Fruit fly (Drosophila melanogaster) whole organism, embryonic: ENCODE data around the gene Cpr67Fa2.
A peak's percentile ranks its signal among the peaks of the same experiment; 100 is the strongest.

Experiments
- B-H2 ChIP-seq: fragments of 200-800 bp; sonication (Bioruptor generic); optimal IDR thresholded peaks from 2 replicates; lab custom pipeline; 2018; ENCODE audit warnings: missing biosample characterization, mild to moderate bottlenecking, missing genetic modification characterization
- BtbVII ChIP-seq: fragments of 200-800 bp; sonication (Bioruptor generic); optimal IDR thresholded peaks from 3 replicates; lab custom pipeline; 2017; ENCODE audit warnings: missing biosample characterization, mild to moderate bottlenecking, missing genetic modification characterization
- CG10321 ChIP-seq: fragments of 200-800 bp; sonication (Bioruptor generic); IDR thresholded peaks from 2 replicates; pipeline ENCODE4 v1.3.6; 2022; ENCODE audit warnings: missing biosample characterization, missing genetic modification characterization
- CG11456 ChIP-seq: fragments of 200-800 bp; sonication (Bioruptor generic); IDR thresholded peaks from 3 replicates; pipeline ENCODE4 v1.3.6; 2022; ENCODE audit warnings: missing biosample characterization, missing genetic modification characterization
- CG11695 ChIP-seq: fragments of 200-800 bp; sonication (Bioruptor generic); IDR thresholded peaks from 3 replicates; pipeline ENCODE4 v1.3.6; 2022; ENCODE audit warnings: missing biosample characterization, missing genetic modification characterization
- CG12942 ChIP-seq: fragments of 200-800 bp; sonication (Bioruptor generic); optimal IDR thresholded peaks from 3 replicates; lab custom pipeline; 2016; ENCODE audit warnings: missing biosample characterization, missing genetic modification characterization
- CG13424 ChIP-seq: fragments of 200-800 bp; sonication (Bioruptor generic); optimal IDR thresholded peaks from 2 replicates; lab custom pipeline; 2019; ENCODE audit warnings: missing biosample characterization, mild to moderate bottlenecking, missing genetic modification characterization, moderate library complexity
- CG13894 ChIP-seq: fragments of 200-800 bp; sonication (Bioruptor generic); optimal IDR thresholded peaks from 3 replicates; lab custom pipeline; 2018; ENCODE audit warnings: missing biosample characterization, mild to moderate bottlenecking, missing genetic modification characterization, moderate library complexity
- CG17328 ChIP-seq: fragments of 200-800 bp; sonication (Bioruptor generic); IDR thresholded peaks from 2 replicates; pipeline ENCODE4 v1.3.6; 2022; ENCODE audit warnings: missing biosample characterization, missing genetic modification characterization
- CG17802 ChIP-seq: fragments of 200-800 bp; sonication (Bioruptor generic); optimal IDR thresholded peaks from 2 replicates; lab custom pipeline; 2018; ENCODE audit warnings: missing biosample characterization, mild to moderate bottlenecking, missing genetic modification characterization, moderate library complexity
- CG17912 ChIP-seq: fragments of 200-800 bp; sonication (Bioruptor generic); optimal IDR thresholded peaks from 2 replicates; lab custom pipeline; 2018; ENCODE audit warnings: missing biosample characterization, mild to moderate bottlenecking, missing genetic modification characterization
- CG18599 ChIP-seq: fragments of 200-800 bp; sonication (Bioruptor generic); optimal IDR thresholded peaks from 3 replicates; lab custom pipeline; 2017; ENCODE audit warnings: missing biosample characterization, missing genetic modification characterization, mild to moderate bottlenecking, moderate library complexity, missing genetic modification reagents
- CG18619 ChIP-seq: fragments of 200-800 bp; sonication (Bioruptor generic); optimal IDR thresholded peaks from 3 replicates; lab custom pipeline; 2017; ENCODE audit warnings: missing biosample characterization, mild to moderate bottlenecking, missing genetic modification characterization
- CG31441 ChIP-seq: fragments of 200-800 bp; sonication (Bioruptor generic); IDR thresholded peaks from 2 replicates; pipeline ENCODE4 v1.3.6; 2022; ENCODE audit warnings: missing biosample characterization, missing genetic modification characterization
- CG3847 ChIP-seq: fragments of 200-800 bp; sonication (Bioruptor generic); IDR thresholded peaks from 2 replicates; pipeline ENCODE4 v1.3.6; 2022; ENCODE audit warnings: missing biosample characterization, missing genetic modification characterization
- CG3995 ChIP-seq: fragments of 200-800 bp; sonication (Bioruptor generic); optimal IDR thresholded peaks from 3 replicates; lab custom pipeline; 2016; ENCODE audit warnings: missing biosample characterization, missing genetic modification characterization
- CG4404 ChIP-seq: fragments of 200-800 bp; sonication (Bioruptor generic); IDR thresholded peaks from 2 replicates; pipeline ENCODE4 v1.3.6; 2022; ENCODE audit warnings: missing biosample characterization, missing genetic modification characterization
- CG6175 ChIP-seq: fragments of 200-800 bp; sonication (Bioruptor generic); IDR thresholded peaks from 3 replicates; pipeline ENCODE4 v1.3.6; 2022; ENCODE audit warnings: missing biosample characterization, missing genetic modification characterization
- CG6689 ChIP-seq: fragments of 200-800 bp; sonication (Bioruptor generic); IDR thresholded peaks from 2 replicates; pipeline ENCODE4 v1.3.6; 2022; ENCODE audit warnings: missing biosample characterization, missing genetic modification characterization
- CG6765 ChIP-seq: fragments of 200-800 bp; sonication (Bioruptor generic); optimal IDR thresholded peaks from 3 replicates; lab custom pipeline; 2017; ENCODE audit warnings: missing biosample characterization, mild to moderate bottlenecking, missing genetic modification characterization
- CG7556 ChIP-seq: fragments of 200-800 bp; sonication (Bioruptor generic); optimal IDR thresholded peaks from 2 replicates; lab custom pipeline; 2017; ENCODE audit warnings: missing biosample characterization, mild to moderate bottlenecking, missing genetic modification characterization
- CG8944 ChIP-seq: fragments of 200-800 bp; sonication (Bioruptor generic); optimal IDR thresholded peaks from 3 replicates; lab custom pipeline; 2016; ENCODE audit warnings: missing biosample characterization, missing genetic modification characterization
- CG9727 ChIP-seq: fragments of 200-800 bp; sonication (Bioruptor generic); optimal IDR thresholded peaks from 3 replicates; lab custom pipeline; 2017; ENCODE audit warnings: missing biosample characterization, mild to moderate bottlenecking, missing genetic modification characterization
- Dip2 ChIP-seq: fragments of 200-800 bp; sonication (Bioruptor generic); IDR thresholded peaks from 2 replicates; pipeline ENCODE4 v1.3.6; 2022; ENCODE audit warnings: missing biosample characterization, missing genetic modification characterization
- Ets65A ChIP-seq: fragments of 200-800 bp; sonication (Bioruptor generic); peaks from one replicate; lab custom pipeline; 2016; ENCODE audit warnings: missing biosample characterization, missing genetic modification characterization
- Fer1 ChIP-seq: fragments of 200-800 bp; sonication (Bioruptor generic); optimal IDR thresholded peaks from 2 replicates; lab custom pipeline; 2017; ENCODE audit warnings: missing biosample characterization, mild to moderate bottlenecking, missing genetic modification characterization
- Gsc ChIP-seq: fragments of 200-800 bp; sonication (Bioruptor generic); IDR thresholded peaks from 2 replicates; pipeline ENCODE4 v1.3.6; 2022; ENCODE audit warnings: missing biosample characterization, missing genetic modification characterization
- Hand ChIP-seq: fragments of 200-800 bp; sonication (Bioruptor generic); optimal IDR thresholded peaks from 2 replicates; lab custom pipeline; 2017; ENCODE audit warnings: mild to moderate bottlenecking, missing biosample characterization, missing genetic modification reagents, missing genetic modification characterization
- Mad ChIP-seq: fragments of 200-800 bp; sonication (Bioruptor generic); optimal IDR thresholded peaks from 2 replicates; lab custom pipeline; 2016; ENCODE audit warnings: missing biosample characterization, missing genetic modification characterization
- Med ChIP-seq: fragments of 200-800 bp; sonication (Bioruptor generic); peaks from one replicate; lab custom pipeline; 2016; ENCODE audit warnings: missing biosample characterization, missing genetic modification characterization, mild to moderate bottlenecking, inconsistent platforms, moderate library complexity
- Meics ChIP-seq: fragments of 200-800 bp; sonication (Bioruptor generic); optimal IDR thresholded peaks from 2 replicates; lab custom pipeline; 2017; ENCODE audit warnings: missing biosample characterization, mild to moderate bottlenecking, missing genetic modification characterization
- Oli ChIP-seq: fragments of 200-800 bp; sonication (Bioruptor generic); optimal IDR thresholded peaks from 2 replicates; lab custom pipeline; 2018; ENCODE audit warnings: missing biosample characterization, mild to moderate bottlenecking, missing genetic modification characterization, moderate library complexity
- Ravus ChIP-seq: fragments of 200-800 bp; sonication (Bioruptor generic); IDR thresholded peaks from 2 replicates; pipeline ENCODE4 v1.3.6; 2022; ENCODE audit warnings: missing biosample characterization, missing genetic modification characterization
- Sox100B ChIP-seq: fragments of 200-800 bp; sonication (Bioruptor generic); optimal IDR thresholded peaks from 3 replicates; lab custom pipeline; 2018; ENCODE audit warnings: missing biosample characterization, mild to moderate bottlenecking, missing genetic modification characterization
- Ssrp ChIP-seq: fragments of 200-800 bp; sonication (Bioruptor generic); optimal IDR thresholded peaks from 2 replicates; lab custom pipeline; 2018; ENCODE audit warnings: missing biosample characterization, mild to moderate bottlenecking, missing genetic modification characterization, moderate library complexity
- bsh ChIP-seq, 2 experiments: fragments of 200-800 bp; sonication (Bioruptor generic); optimal IDR thresholded peaks; 2 replicates each; lab custom pipeline; 2017 to 2018; ENCODE audit warnings: mild to moderate bottlenecking in 2 of 2, missing biosample characterization in 2 of 2, missing genetic modification characterization in 2 of 2, moderate library complexity in 1 of 2
- cas ChIP-seq: fragments of 200-800 bp; sonication (Bioruptor generic); IDR thresholded peaks from 2 replicates; pipeline ENCODE4 v1.3.6; 2022; ENCODE audit warnings: missing biosample characterization, missing genetic modification characterization
- eyg ChIP-seq: fragments of 200-800 bp; sonication (Bioruptor generic); optimal IDR thresholded peaks from 3 replicates; lab custom pipeline; 2016; ENCODE audit warnings: missing biosample characterization, missing genetic modification characterization
- gcm ChIP-seq: fragments of 200-800 bp; sonication (Bioruptor generic); optimal IDR thresholded peaks from 2 replicates; lab custom pipeline; 2019; ENCODE audit warnings: missing biosample characterization, mild to moderate bottlenecking, missing genetic modification characterization, moderate library complexity
- hbn ChIP-seq: fragments of 200-800 bp; sonication (Bioruptor generic); IDR thresholded peaks from 2 replicates; pipeline ENCODE4 v1.3.6; 2022; ENCODE audit warnings: missing biosample characterization, missing genetic modification characterization; ENCODE audit not compliant: partially characterized antibody
- kay ChIP-seq: fragments of 200-800 bp; sonication (Bioruptor generic); optimal IDR thresholded peaks from 2 replicates; lab custom pipeline; 2016; ENCODE audit warnings: missing biosample characterization, missing genetic modification characterization
- lbe ChIP-seq: fragments of 200-800 bp; sonication (Bioruptor generic); optimal IDR thresholded peaks from 2 replicates; lab custom pipeline; 2016; ENCODE audit warnings: missing biosample characterization, mild to moderate bottlenecking, missing genetic modification characterization
- lola ChIP-seq, 3 experiments: fragments of >200 bp in 2 of 3; fragments of 200-800 bp in 1 of 3; sonication (Bioruptor generic) in 1 of 3; optimal IDR thresholded peaks; 2 replicates each; lab custom pipeline; 2017 to 2019; ENCODE audit warnings: missing biosample characterization in 3 of 3, missing genetic modification characterization in 3 of 3, mild to moderate bottlenecking in 1 of 3, moderate library complexity in 1 of 3
- nerfin-1 ChIP-seq: fragments of 200-800 bp; sonication (Bioruptor generic); optimal IDR thresholded peaks from 3 replicates; lab custom pipeline; 2019; ENCODE audit warnings: missing biosample characterization, mild to moderate bottlenecking, missing genetic modification characterization, moderate library complexity
- pb ChIP-seq: fragments of 200-800 bp; sonication (Bioruptor generic); optimal IDR thresholded peaks from 3 replicates; lab custom pipeline; 2016; ENCODE audit warnings: missing biosample characterization, missing genetic modification characterization
- phol ChIP-seq: fragments of 200-800 bp; sonication (Bioruptor generic); optimal IDR thresholded peaks from 3 replicates; lab custom pipeline; 2018; ENCODE audit warnings: missing biosample characterization, mild to moderate bottlenecking, missing genetic modification characterization, moderate library complexity
- pros ChIP-seq: fragments of 200-800 bp; sonication (Bioruptor generic); optimal IDR thresholded peaks from 3 replicates; lab custom pipeline; 2019; ENCODE audit warnings: missing biosample characterization, mild to moderate bottlenecking, missing genetic modification characterization, moderate library complexity
- pum ChIP-seq: fragments of 200-800 bp; sonication (Bioruptor generic); optimal IDR thresholded peaks from 2 replicates; lab custom pipeline; 2016; ENCODE audit warnings: missing biosample characterization, missing genetic modification characterization
- shn ChIP-seq: fragments of 200-800 bp; sonication (Bioruptor generic); optimal IDR thresholded peaks from 3 replicates; lab custom pipeline; 2016; ENCODE audit warnings: missing biosample characterization, missing genetic modification characterization
- usp ChIP-seq: fragments of >200 bp; optimal IDR thresholded peaks from 2 replicates; lab custom pipeline; 2017; ENCODE audit warnings: missing biosample characterization, missing genetic modification characterization
- zfh1 ChIP-seq: fragments of 200-800 bp; sonication (Bioruptor generic); IDR thresholded peaks from 3 replicates; pipeline ENCODE4 v1.3.6; 2022; ENCODE audit warnings: missing biosample characterization, missing genetic modification characterization

The Cpr67Fa2 gene

DNA sequence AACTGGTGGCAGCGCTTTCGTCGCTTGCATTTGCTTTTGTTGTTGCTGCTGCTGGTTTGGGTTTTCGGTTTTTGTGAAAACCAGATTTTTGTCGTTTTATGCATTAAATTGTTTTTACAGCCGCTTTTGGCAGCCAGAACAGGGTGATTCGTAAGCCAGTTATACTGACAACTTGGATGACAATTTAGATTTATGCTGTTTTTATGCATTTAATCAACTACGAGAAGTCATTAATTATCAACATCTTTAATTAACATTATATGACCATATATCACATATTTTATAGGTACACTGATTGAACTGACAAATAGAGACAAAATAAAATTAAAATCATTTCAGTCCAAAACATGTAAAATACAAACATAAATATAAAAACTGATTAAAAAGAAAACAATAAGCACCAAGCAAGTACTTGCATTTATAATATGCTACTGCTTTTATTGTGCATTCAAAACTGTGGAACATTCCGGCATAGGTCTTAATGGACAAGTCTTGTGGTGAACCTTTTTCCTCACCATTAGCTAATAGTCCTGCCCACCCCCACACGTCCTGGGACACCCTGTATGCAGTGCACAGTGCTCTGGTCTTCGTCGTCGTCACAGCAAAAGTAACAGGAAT, 36.6 kb upstream of the Cpr67Fa2 start (continued):
- no peak for TF ChIP-seq CG17802 (tag; lab: Kevin White, UChicago)
- TF ChIP-seq CG8944 (GFP tag; lab: Kevin White, UChicago), result no peak
- TF ChIP-seq Gsc (GFP tag; lab: Robert Waterston, UW), result no peak
- peak; percentile 47 for TF ChIP-seq CG9727 (GFP tag; lab: Kevin White, UChicago)
- TF ChIP-seq lola (GFP tag; optimal IDR thresholded peaks at IDR 0.05; lab: Kevin White, UChicago), result peak in 1 of 3 experiments; percentile 27
- no peak for TF ChIP-seq Mad (GFP tag; lab: Kevin White, UChicago)
- no peak for TF ChIP-seq Fer1 (GFP tag; lab: Kevin White, UChicago)
- no peak for TF ChIP-seq B-H2 (GFP tag; lab: Kevin White, UChicago)
- no peak for TF ChIP-seq Ravus (GFP tag; lab: Robert Waterston, UW)
- TF ChIP-seq lbe (GFP tag; lab: Kevin White, UChicago), result peak; percentile 55
- no peak for TF ChIP-seq CG4404 (GFP tag; lab: Robert Waterston, UW)
- no peak for TF ChIP-seq pum (GFP tag; lab: Kevin White, UChicago)
- no peak for TF ChIP-seq pb (GFP tag; lab: Kevin White, UChicago)
- no peak for TF ChIP-seq CG17912 (GFP tag; lab: Kevin White, UChicago)
- TF ChIP-seq Ets65A (GFP tag; lab: Kevin White, UChicago), result peak; percentile 88
- no peak for TF ChIP-seq hbn (GFP tag; lab: Robert Waterston, UW)
- TF ChIP-seq Sox100B (GFP tag; lab: Kevin White, UChicago), result peak; percentile 22
- peak; percentile 6 for TF ChIP-seq phol (tag; lab: Kevin White, UChicago)
- peak; percentile 4 for TF ChIP-seq Ssrp (tag; lab: Kevin White, UChicago)
- no peak for TF ChIP-seq CG6175 (GFP tag; lab: Robert Waterston, UW)
- no peak for TF ChIP-seq kay
- no peak for TF ChIP-seq CG18619 (GFP tag; lab: Kevin White, UChicago)
- no peak for TF ChIP-seq gcm (GFP tag; lab: Kevin White, UChicago)
- TF ChIP-seq eyg (GFP tag; lab: Kevin White, UChicago), result no peak
- TF ChIP-seq cas, result no peak
- TF ChIP-seq pros (GFP tag; lab: Kevin White, UChicago), result no peak
- TF ChIP-seq nerfin-1 (tag; lab: Kevin White, UChicago), result peak; percentile 70
- no peak for TF ChIP-seq Med (GFP tag; lab: Kevin White, UChicago)
- peak; percentile 9 for TF ChIP-seq CG3995 (GFP tag; lab: Kevin White, UChicago)
- TF ChIP-seq CG6689, result no peak
- peak; percentile 6 for TF ChIP-seq Oli (tag; lab: Kevin White, UChicago)
- no peak for TF ChIP-seq CG11695 (GFP tag; lab: Robert Waterston, UW)
- no peak for TF ChIP-seq Dip2 (GFP tag; lab: Robert Waterston, UW)
- TF ChIP-seq shn (GFP tag; lab: Kevin White, UChicago), result no peak
- TF ChIP-seq CG11456 (GFP tag; lab: Robert Waterston, UW), result no peak
- no peak for TF ChIP-seq BtbVII (GFP tag; lab: Kevin White, UChicago)
- no peak for TF ChIP-seq Meics (GFP tag; lab: Kevin White, UChicago)
- TF ChIP-seq zfh1 (GFP tag; lab: Robert Waterston, UW), result no peak
- no peak for TF ChIP-seq usp (GFP tag; lab: Kevin White, UChicago)
- TF ChIP-seq CG18599, result no peak
- TF ChIP-seq CG10321 (GFP tag; lab: Robert Waterston, UW), result no peak
- peak; percentile 16 for TF ChIP-seq CG7556
- no peak for TF ChIP-seq CG17328 (GFP tag; lab: Robert Waterston, UW)
- TF ChIP-seq bsh (GFP tag; optimal IDR thresholded peaks at IDR 0.05; lab: Kevin White, UChicago), result peak in 1 of 2 experiments; percentile 70
- TF ChIP-seq CG3847 (GFP tag; lab: Robert Waterston, UW), result no peak
- no peak for TF ChIP-seq CG6765 (GFP tag; lab: Kevin White, UChicago)
- TF ChIP-seq CG31441, result 0 out of 2 replicates have a peak, but pooled peaks have one; percentile 11
- TF ChIP-seq CG12942 (GFP tag; lab: Kevin White, UChicago), result no peak
- no peak for TF ChIP-seq CG13894 (tag; lab: Kevin White, UChicago)
- no peak for TF ChIP-seq Hand (GFP tag; lab: Kevin White, UChicago)
- no peak for TF ChIP-seq CG13424
